Worm (Caenorhabditis elegans) whole organism, L1 larva: ENCODE measurements around the gene ZK287.7.
A peak's percentile ranks its signal among the peaks of the same experiment; 100 is the strongest.

Source experiments
- F16B12.6 ChIP-seq: fragments of 150-350 bp; optimal IDR thresholded peaks from 2 replicates; lab custom pipeline; 2014; ENCODE audit warnings: missing biosample characterization, missing genetic modification characterization
- alr-1 ChIP-seq: fragments of 200-800 bp; sonication (Bioruptor generic); optimal IDR thresholded peaks from 2 replicates; lab custom pipeline; 2018; ENCODE audit warnings: borderline replicate concordance, mild to moderate bottlenecking, missing genetic modification characterization, missing compliant biosample characterization
- aly-2 ChIP-seq: fragments of 150-350 bp; optimal IDR thresholded peaks from 2 replicates; lab custom pipeline; 2014; ENCODE audit warnings: missing biosample characterization, missing genetic modification characterization
- ama-1 ChIP-seq: fragments of 150-350 bp; optimal IDR thresholded peaks from 2 replicates; lab custom pipeline; 2014
- blmp-1 ChIP-seq: fragments of 150-350 bp; optimal IDR thresholded peaks from 2 replicates; lab custom pipeline; 2014; ENCODE audit warnings: missing biosample characterization, missing genetic modification characterization
- ceh-88 ChIP-seq: fragments of 200-800 bp; sonication (Bioruptor generic); IDR thresholded peaks from 2 replicates; pipeline ENCODE4 v1.3.6; 2022; ENCODE audit warnings: missing genetic modification characterization, missing compliant biosample characterization
- dpl-1 ChIP-seq, 3 experiments: fragments of 150-350 bp in 2 of 3; sonication (generic microtip) in 1 of 3; optimal IDR thresholded peaks; 2 replicates each; lab custom pipeline; 2014 to 2017; ENCODE audit warnings: missing biosample characterization in 3 of 3, missing genetic modification characterization in 3 of 3, missing genetic modification reagents in 3 of 3
- efl-1 ChIP-seq, 4 experiments: fragments of 150-350 bp; optimal IDR thresholded peaks in 3 of 4; peaks in 1 of 4; 1 replicate in 1 of 4; 2 replicates in 3 of 4; lab custom pipeline; 2014; ENCODE audit warnings: missing biosample characterization in 2 of 4, missing genetic modification characterization in 2 of 4, missing genetic modification reagents in 2 of 4
- elt-2 ChIP-seq: sonication (generic microtip); optimal IDR thresholded peaks from 2 replicates; lab custom pipeline; 2016; ENCODE audit warnings: missing genetic modification characterization, mild to moderate bottlenecking, inconsistent platforms, missing compliant biosample characterization, missing genetic modification reagents
- elt-3 ChIP-seq, 6 experiments: fragments of 150-350 bp in 1 of 6; sonication (generic microtip); optimal IDR thresholded peaks; 2 replicates each; lab custom pipeline; 2017 to 2018; ENCODE audit warnings: missing biosample characterization in 6 of 6, missing genetic modification characterization in 6 of 6, inconsistent platforms in 1 of 6
- fkh-4 ChIP-seq: sonication (generic microtip); optimal IDR thresholded peaks from 2 replicates; lab custom pipeline; 2016; ENCODE audit warnings: missing compliant biosample characterization, missing genetic modification characterization, borderline replicate concordance
- fkh-8 ChIP-seq: sonication (generic microtip); optimal IDR thresholded peaks from 2 replicates; lab custom pipeline; 2016; ENCODE audit warnings: mild to moderate bottlenecking, missing genetic modification characterization, missing compliant biosample characterization
- hlh-4 ChIP-seq: sonication (generic microtip); optimal IDR thresholded peaks from 2 replicates; lab custom pipeline; 2016; ENCODE audit warnings: mild to moderate bottlenecking, missing genetic modification characterization, missing compliant biosample characterization
- hpl-2 ChIP-seq: fragments of 150-350 bp; optimal IDR thresholded peaks from 2 replicates; lab custom pipeline; 2014; ENCODE audit warnings: missing biosample characterization, missing genetic modification reagents, missing genetic modification characterization
- irx-1 ChIP-seq: sonication (generic microtip); optimal IDR thresholded peaks from 2 replicates; lab custom pipeline; 2016; ENCODE audit warnings: missing genetic modification characterization, missing compliant biosample characterization
- jun-1 ChIP-seq: fragments of 150-350 bp; optimal IDR thresholded peaks from 2 replicates; lab custom pipeline; 2014; ENCODE audit warnings: missing biosample characterization, missing genetic modification reagents, missing genetic modification characterization
- lin-13 ChIP-seq: fragments of 150-350 bp; optimal IDR thresholded peaks from 2 replicates; lab custom pipeline; 2014; ENCODE audit warnings: missing biosample characterization, missing genetic modification reagents, missing genetic modification characterization
- lin-14 ChIP-seq: fragments of 200-800 bp; sonication (Bioruptor generic); optimal IDR thresholded peaks from 2 replicates; lab custom pipeline; 2018; ENCODE audit warnings: mild to moderate bottlenecking, missing genetic modification characterization, moderate library complexity, missing compliant biosample characterization
- lir-3 ChIP-seq: sonication (generic microtip); optimal IDR thresholded peaks from 2 replicates; lab custom pipeline; 2016; ENCODE audit warnings: mild to moderate bottlenecking, missing genetic modification characterization, moderate library complexity, missing compliant biosample characterization; ENCODE audit not compliant: poor library complexity
- mab-9 ChIP-seq: fragments of 200-800 bp; sonication (Bioruptor generic); IDR thresholded peaks from 2 replicates; pipeline ENCODE4 v1.3.6; 2022; ENCODE audit warnings: missing genetic modification reagents, missing genetic modification characterization, missing compliant biosample characterization
- mdl-1 ChIP-seq, 2 experiments: fragments of 150-350 bp; optimal IDR thresholded peaks; 2 replicates each; lab custom pipeline; 2014 to 2017; ENCODE audit warnings: missing biosample characterization in 2 of 2, missing genetic modification characterization in 2 of 2, inconsistent platforms in 1 of 2
- nhr-12 ChIP-seq: sonication (generic microtip); optimal IDR thresholded peaks from 2 replicates; lab custom pipeline; 2017; ENCODE audit warnings: missing biosample characterization, missing genetic modification characterization
- nhr-28 ChIP-seq: fragments of 150-350 bp; optimal IDR thresholded peaks from 2 replicates; lab custom pipeline; 2014; ENCODE audit warnings: missing biosample characterization, missing genetic modification characterization
- nhr-76 ChIP-seq: sonication (generic microtip); optimal IDR thresholded peaks from 2 replicates; lab custom pipeline; 2017; ENCODE audit warnings: missing biosample characterization, missing genetic modification characterization
- nhr-84 ChIP-seq: sonication (generic microtip); optimal IDR thresholded peaks from 2 replicates; lab custom pipeline; 2017; ENCODE audit warnings: missing biosample characterization, missing genetic modification characterization
- nhr-85 ChIP-seq: sonication (generic microtip); peaks from one replicate; lab custom pipeline; 2016; ENCODE audit warnings: missing genetic modification characterization, inconsistent platforms, missing compliant biosample characterization
- nhr-90 ChIP-seq: sonication (generic microtip); optimal IDR thresholded peaks from 2 replicates; lab custom pipeline; 2016; ENCODE audit warnings: mild to moderate bottlenecking, missing genetic modification characterization, missing compliant biosample characterization; ENCODE audit not compliant: poor library complexity
- pqm-1 ChIP-seq: sonication (generic microtip); optimal IDR thresholded peaks from 3 replicates; lab custom pipeline; 2017; ENCODE audit warnings: missing biosample characterization, missing genetic modification characterization
- rnt-1 ChIP-seq: sonication (generic microtip); optimal IDR thresholded peaks from 2 replicates; lab custom pipeline; 2016; ENCODE audit warnings: mild to moderate bottlenecking, missing genetic modification characterization, moderate library complexity, missing compliant biosample characterization
- skn-1 ChIP-seq: fragments of 150-350 bp; optimal IDR thresholded peaks from 2 replicates; lab custom pipeline; 2014; ENCODE audit warnings: missing biosample characterization, missing genetic modification characterization
- snpc-4 ChIP-seq: fragments of 150-350 bp; optimal IDR thresholded peaks from 2 replicates; lab custom pipeline; 2014; ENCODE audit warnings: missing biosample characterization, missing genetic modification characterization
- sox-4 ChIP-seq: sonication (generic microtip); optimal IDR thresholded peaks from 2 replicates; lab custom pipeline; 2016; ENCODE audit warnings: missing genetic modification characterization, missing compliant biosample characterization
- sptf-1 ChIP-seq: fragments of 150-350 bp; optimal IDR thresholded peaks from 2 replicates; lab custom pipeline; 2014; ENCODE audit warnings: missing biosample characterization, missing genetic modification characterization
- unc-62 ChIP-seq: fragments of 150-350 bp; optimal IDR thresholded peaks from 2 replicates; lab custom pipeline; 2014; ENCODE audit warnings: missing biosample characterization, missing genetic modification reagents, missing genetic modification characterization
- unc-86 ChIP-seq: sonication (generic microtip); optimal IDR thresholded peaks from 2 replicates; lab custom pipeline; 2016; ENCODE audit warnings: missing genetic modification characterization, missing compliant biosample characterization
- unc-98 ChIP-seq: fragments of 200-800 bp; sonication (Bioruptor generic); IDR thresholded peaks from 2 replicates; pipeline ENCODE4 v1.3.6; 2022; ENCODE audit warnings: missing genetic modification characterization, missing compliant biosample characterization
- zag-1 ChIP-seq: fragments of 150-350 bp; optimal IDR thresholded peaks from 2 replicates; lab custom pipeline; 2014; ENCODE audit warnings: missing biosample characterization, missing genetic modification characterization
- zip-4 ChIP-seq: fragments of 200-800 bp; sonication (Bioruptor generic); optimal IDR thresholded peaks from 2 replicates; lab custom pipeline; 2018; ENCODE audit warnings: mild to moderate bottlenecking, missing genetic modification characterization, moderate library complexity, missing compliant biosample characterization

The ZK287.7 gene

ce11 chrV:9711174-9711573 is 18.3 kb downstream of the ZK287.7 start:
- TF ChIP-seq sptf-1 (tag; lab: Kevin White, UChicago) (no peak), elt-2 (tag; lab: Kevin White, UChicago) (peak; percentile 71)
- TF ChIP-seq, all 84 proteins: peak for 1

ce11 chrV:9712418-9713173 is 19.7 kb downstream of the ZK287.7 start:
- no peak for TF ChIP-seq unc-98 (GFP tag; lab: Robert Waterston, UW)
- peak; percentile 51 for TF ChIP-seq elt-2 (tag; lab: Kevin White, UChicago)
- TF ChIP-seq, all 84 proteins: peak for 1

- TF ChIP-seq ceh-88 (GFP tag; lab: Robert Waterston, UW) (no peak), sox-4 (tag; lab: Kevin White, UChicago) (no peak), lin-13 (GFP tag; lab: Kevin White, UChicago) (no peak), unc-62 (no peak), efl-1 (optimal IDR thresholded peaks at IDR 0.05; lab: Kevin White, UChicago) (no peak), efl-1 (GFP tag; optimal IDR thresholded peaks at IDR 0.05 in 1 of 2; lab: Kevin White, UChicago) (no peak), irx-1 (tag; lab: Kevin White, UChicago) (no peak), nhr-90 (no peak)
These were observed 20.7 kb downstream of the ZK287.7 start, which contains the start of gene F40F9.10 for ce11 chrV:9713532-9713931. TSS of gene F40F9.10 (minus strand) at chrV:9713632.

ce11 chrV:9714909-9715308 is 22.0 kb downstream of the ZK287.7 start, which contains the start of gene F40F9.3:
TSS of gene F40F9.3 (plus strand) at chrV:9715209.
- TF ChIP-seq elt-3 (tag; optimal IDR thresholded peaks at IDR 0.05; lab: Kevin White, UChicago) (no peak), rnt-1 (tag; lab: Kevin White, UChicago) (no peak), hpl-2 (GFP tag; lab: Kevin White, UChicago) (no peak), nhr-12 (tag; lab: Kevin White, UChicago) (no peak), F16B12.6 (no peak), skn-1 (no peak), sox-4 (tag; lab: Kevin White, UChicago) (no peak), sptf-1 (tag; lab: Kevin White, UChicago) (no peak), snpc-4 (tag; lab: Kevin White, UChicago) (no peak), nhr-85 (tag; lab: Kevin White, UChicago) (no peak), zip-4 (no peak), pqm-1 (tag; lab: Kevin White, UChicago) (no peak), aly-2 (tag; lab: Kevin White, UChicago) (no peak), hlh-4 (tag; lab: Kevin White, UChicago) (no peak)

ce11 chrV:9716397-9716796 is 23.5 kb downstream of the ZK287.7 start, which contains the start of gene str-188:
TSS of gene str-188 (plus strand) at chrV:9716697.
- TF ChIP-seq unc-62 (no peak), hlh-4 (tag; lab: Kevin White, UChicago) (no peak)

- no peak for TF ChIP-seq nhr-76 (tag; lab: Kevin White, UChicago)
- no peak for TF ChIP-seq ama-1 (lab: Kevin White, UChicago)
- TF ChIP-seq efl-1 (optimal IDR thresholded peaks at IDR 0.05; lab: Kevin White, UChicago), result no peak
- TF ChIP-seq efl-1 (GFP tag; optimal IDR thresholded peaks at IDR 0.05 in 1 of 2; lab: Kevin White, UChicago), result no peak
- TF ChIP-seq dpl-1 (GFP tag; optimal IDR thresholded peaks at IDR 0.05; lab: Kevin White, UChicago), result peak in 1 of 3 experiments; percentile 5
- TF ChIP-seq snpc-4 (tag; lab: Kevin White, UChicago), result no peak
- TF ChIP-seq nhr-85 (tag; lab: Kevin White, UChicago), result peak; percentile 76
- TF ChIP-seq jun-1 (tag; lab: Kevin White, UChicago), result no peak
- no peak for TF ChIP-seq lir-3 (tag; lab: Kevin White, UChicago)
- no peak for TF ChIP-seq nhr-90
- no peak for TF ChIP-seq nhr-12 (tag; lab: Kevin White, UChicago)
- TF ChIP-seq irx-1 (tag; lab: Kevin White, UChicago), result no peak
- TF ChIP-seq nhr-28, result no peak
- no peak for TF ChIP-seq fkh-8 (tag; lab: Kevin White, UChicago)
- TF ChIP-seq mab-9, result no peak
- no peak for TF ChIP-seq mdl-1 (tag; optimal IDR thresholded peaks at IDR 0.05; lab: Kevin White, UChicago)
- peak; percentile 42 for TF ChIP-seq lin-14 (GFP tag; lab: Kevin White, UChicago)
- TF ChIP-seq alr-1 (tag; lab: Kevin White, UChicago), result no peak
- no peak for TF ChIP-seq unc-86
- peak; percentile 25 for TF ChIP-seq blmp-1
- TF ChIP-seq zag-1 (tag; lab: Kevin White, UChicago), result no peak
- TF ChIP-seq hlh-4 (tag; lab: Kevin White, UChicago), result no peak
- no peak for TF ChIP-seq F16B12.6
- no peak for TF ChIP-seq fkh-4 (tag; lab: Kevin White, UChicago)
- TF ChIP-seq elt-2 (tag; lab: Kevin White, UChicago), result no peak
- TF ChIP-seq nhr-84 (tag; lab: Kevin White, UChicago), result no peak
These were observed 31.3 kb downstream of the ZK287.7 start, which contains the start of gene slcr-46.3 for ce11 chrV:9724021-9724671. TSS of gene slcr-46.3 (minus strand) at chrV:9724106.
